Worm (Caenorhabditis elegans) whole organism, L3 larva: ENCODE data around the gene gpr-1.

Source experiments
- ZK546.5 ChIP-seq: sonication (generic microtip); optimal IDR thresholded peaks from 2 replicates; lab custom pipeline; 2017; ENCODE audit warnings: missing biosample characterization, missing genetic modification characterization
- aly-2 ChIP-seq: fragments of 150-350 bp; optimal IDR thresholded peaks from 2 replicates; lab custom pipeline; 2014; ENCODE audit warnings: missing biosample characterization, missing genetic modification characterization
- ama-1 ChIP-seq: fragments of 150-350 bp; optimal IDR thresholded peaks from 2 replicates; lab custom pipeline; 2018
- ceh-16 ChIP-seq: sonication (generic microtip); optimal IDR thresholded peaks from 2 replicates; lab custom pipeline; 2017; ENCODE audit warnings: missing biosample characterization, missing genetic modification characterization
- ceh-28 ChIP-seq: fragments of 150-350 bp; optimal IDR thresholded peaks from 2 replicates; lab custom pipeline; 2014; ENCODE audit warnings: missing biosample characterization, missing genetic modification reagents, missing genetic modification characterization
- ceh-9 ChIP-seq: sonication (generic microtip); optimal IDR thresholded peaks from 2 replicates; lab custom pipeline; 2018; ENCODE audit warnings: missing biosample characterization, missing genetic modification characterization
- daf-12 ChIP-seq: fragments of 150-350 bp; optimal IDR thresholded peaks from 2 replicates; lab custom pipeline; 2014; ENCODE audit warnings: missing biosample characterization, missing genetic modification reagents, missing genetic modification characterization
- egl-27 ChIP-seq: sonication (generic microtip); optimal IDR thresholded peaks from 4 replicates; lab custom pipeline; 2017; ENCODE audit warnings: missing biosample characterization, missing genetic modification reagents, missing genetic modification characterization
- elt-1 ChIP-seq: fragments of 150-350 bp; optimal IDR thresholded peaks from 2 replicates; lab custom pipeline; 2014; ENCODE audit warnings: missing biosample characterization, missing genetic modification characterization
- elt-2 ChIP-seq: sonication (generic microtip); optimal IDR thresholded peaks from 2 replicates; lab custom pipeline; 2016; ENCODE audit warnings: missing genetic modification reagents, mild to moderate bottlenecking, missing genetic modification characterization, missing compliant biosample characterization
- elt-3 ChIP-seq, 3 experiments: fragments of 150-350 bp in 1 of 3; sonication (generic microtip) in 2 of 3; optimal IDR thresholded peaks; 2 replicates in 2 of 3; 4 replicates in 1 of 3; lab custom pipeline; 2014 to 2017; ENCODE audit warnings: missing biosample characterization in 3 of 3, missing genetic modification characterization in 3 of 3
- eor-1 ChIP-seq, 2 experiments: fragments of 150-350 bp; optimal IDR thresholded peaks; 2 replicates each; lab custom pipeline; 2014 to 2018; ENCODE audit warnings: missing biosample characterization in 2 of 2, missing genetic modification characterization in 2 of 2
- fkh-10 ChIP-seq: sonication (generic microtip); optimal IDR thresholded peaks from 2 replicates; lab custom pipeline; 2017; ENCODE audit warnings: missing biosample characterization, missing genetic modification reagents, missing genetic modification characterization
- fkh-2 ChIP-seq: fragments of 150-350 bp; optimal IDR thresholded peaks from 2 replicates; lab custom pipeline; 2014; ENCODE audit warnings: missing biosample characterization, missing genetic modification reagents, missing genetic modification characterization
- fos-1 ChIP-seq: fragments of 150-350 bp; optimal IDR thresholded peaks from 2 replicates; lab custom pipeline; 2014; ENCODE audit warnings: missing biosample characterization, missing genetic modification characterization
- jun-1 ChIP-seq: fragments of 150-350 bp; optimal IDR thresholded peaks from 2 replicates; lab custom pipeline; 2014; ENCODE audit warnings: missing biosample characterization, missing genetic modification reagents, missing genetic modification characterization
- lin-15B ChIP-seq: fragments of 150-350 bp; optimal IDR thresholded peaks from 2 replicates; lab custom pipeline; 2014; ENCODE audit warnings: missing biosample characterization, missing genetic modification characterization
- lin-39 ChIP-seq: fragments of 150-350 bp; optimal IDR thresholded peaks from 2 replicates; lab custom pipeline; 2018; ENCODE audit warnings: missing biosample characterization, missing genetic modification reagents, missing genetic modification characterization
- lsy-12 ChIP-seq: sonication (generic microtip); optimal IDR thresholded peaks from 2 replicates; lab custom pipeline; 2016; ENCODE audit warnings: mild to moderate bottlenecking, missing genetic modification characterization, missing compliant biosample characterization
- mdl-1 ChIP-seq: fragments of 150-350 bp; optimal IDR thresholded peaks from 2 replicates; lab custom pipeline; 2014; ENCODE audit warnings: missing biosample characterization, missing genetic modification characterization
- mml-1 ChIP-seq: fragments of 150-350 bp; sonication (generic microtip); optimal IDR thresholded peaks from 3 replicates; lab custom pipeline; 2014; ENCODE audit warnings: missing biosample characterization, missing genetic modification characterization
- nfya-1 ChIP-seq: sonication (generic microtip); optimal IDR thresholded peaks from 2 replicates; lab custom pipeline; 2017; ENCODE audit warnings: missing genetic modification characterization, mild to moderate bottlenecking, missing compliant biosample characterization, antibody characterized with exemption, moderate library complexity; ENCODE audit not compliant: insufficient read depth
- nhr-11 ChIP-seq: fragments of 150-350 bp; optimal IDR thresholded peaks from 2 replicates; lab custom pipeline; 2014; ENCODE audit warnings: missing biosample characterization, missing genetic modification characterization
- nhr-12 ChIP-seq: fragments of 150-350 bp; optimal IDR thresholded peaks from 2 replicates; lab custom pipeline; 2014; ENCODE audit warnings: missing biosample characterization, missing genetic modification characterization
- nhr-23 ChIP-seq: fragments of 150-350 bp; optimal IDR thresholded peaks from 2 replicates; lab custom pipeline; 2014; ENCODE audit warnings: missing biosample characterization, missing genetic modification reagents, missing genetic modification characterization
- nhr-237 ChIP-seq: fragments of 150-350 bp; optimal IDR thresholded peaks from 2 replicates; lab custom pipeline; 2014; ENCODE audit warnings: missing biosample characterization, missing genetic modification characterization
- nhr-25 ChIP-seq: sonication (generic microtip); optimal IDR thresholded peaks from 2 replicates; lab custom pipeline; 2017; ENCODE audit warnings: missing biosample characterization, missing genetic modification characterization
- nhr-28 ChIP-seq: fragments of 150-350 bp; optimal IDR thresholded peaks from 2 replicates; lab custom pipeline; 2014; ENCODE audit warnings: missing biosample characterization, missing genetic modification characterization
- nhr-43 ChIP-seq: sonication (generic microtip); optimal IDR thresholded peaks from 2 replicates; lab custom pipeline; 2016; ENCODE audit warnings: mild to moderate bottlenecking, missing genetic modification characterization, missing compliant biosample characterization; ENCODE audit not compliant: poor library complexity, severe bottlenecking
- nhr-67 ChIP-seq: fragments of 150-350 bp; optimal IDR thresholded peaks from 2 replicates; lab custom pipeline; 2014; ENCODE audit warnings: missing biosample characterization, missing genetic modification characterization
- nhr-76 ChIP-seq: fragments of 150-350 bp; sonication (generic microtip); optimal IDR thresholded peaks from 5 replicates; lab custom pipeline; 2014; ENCODE audit warnings: missing biosample characterization, missing genetic modification characterization
- nhr-77 ChIP-seq: fragments of 150-350 bp; optimal IDR thresholded peaks from 2 replicates; lab custom pipeline; 2014; ENCODE audit warnings: missing biosample characterization, missing genetic modification characterization
- pha-4 ChIP-seq: fragments of 150-350 bp; optimal IDR thresholded peaks from 2 replicates; lab custom pipeline; 2014; ENCODE audit warnings: missing biosample characterization, missing genetic modification reagents, missing genetic modification characterization
- pqm-1 ChIP-seq: fragments of 150-350 bp; optimal IDR thresholded peaks from 2 replicates; lab custom pipeline; 2017; ENCODE audit warnings: missing biosample characterization, missing genetic modification characterization, inconsistent platforms
- sea-2 ChIP-seq: fragments of 150-350 bp; sonication (generic microtip); optimal IDR thresholded peaks from 4 replicates; lab custom pipeline; 2014; ENCODE audit warnings: missing biosample characterization, missing genetic modification reagents, missing genetic modification characterization
- skn-1 ChIP-seq: fragments of 150-350 bp; optimal IDR thresholded peaks from 2 replicates; lab custom pipeline; 2014; ENCODE audit warnings: missing biosample characterization, missing genetic modification characterization
- snpc-4 ChIP-seq: fragments of 150-350 bp; optimal IDR thresholded peaks from 2 replicates; lab custom pipeline; 2014; ENCODE audit warnings: missing biosample characterization, missing genetic modification characterization
- tbx-2 ChIP-seq: sonication (generic microtip); optimal IDR thresholded peaks from 2 replicates; lab custom pipeline; 2016; ENCODE audit warnings: mild to moderate bottlenecking, missing genetic modification characterization, missing compliant biosample characterization
- unc-39 ChIP-seq: sonication (generic microtip); optimal IDR thresholded peaks from 4 replicates; lab custom pipeline; 2017; ENCODE audit warnings: missing biosample characterization, missing genetic modification characterization
- unc-62 ChIP-seq: fragments of 150-350 bp; sonication (generic microtip); optimal IDR thresholded peaks from 4 replicates; lab custom pipeline; 2014; ENCODE audit warnings: missing biosample characterization, missing genetic modification reagents, missing genetic modification characterization
- zag-1 ChIP-seq: fragments of 150-350 bp; optimal IDR thresholded peaks from 2 replicates; lab custom pipeline; 2014; ENCODE audit warnings: missing biosample characterization, missing genetic modification characterization
- ztf-11 ChIP-seq: fragments of 150-350 bp; optimal IDR thresholded peaks from 2 replicates; lab custom pipeline; 2014; ENCODE audit warnings: missing biosample characterization, missing genetic modification characterization

gpr-1 gene

DNA sequence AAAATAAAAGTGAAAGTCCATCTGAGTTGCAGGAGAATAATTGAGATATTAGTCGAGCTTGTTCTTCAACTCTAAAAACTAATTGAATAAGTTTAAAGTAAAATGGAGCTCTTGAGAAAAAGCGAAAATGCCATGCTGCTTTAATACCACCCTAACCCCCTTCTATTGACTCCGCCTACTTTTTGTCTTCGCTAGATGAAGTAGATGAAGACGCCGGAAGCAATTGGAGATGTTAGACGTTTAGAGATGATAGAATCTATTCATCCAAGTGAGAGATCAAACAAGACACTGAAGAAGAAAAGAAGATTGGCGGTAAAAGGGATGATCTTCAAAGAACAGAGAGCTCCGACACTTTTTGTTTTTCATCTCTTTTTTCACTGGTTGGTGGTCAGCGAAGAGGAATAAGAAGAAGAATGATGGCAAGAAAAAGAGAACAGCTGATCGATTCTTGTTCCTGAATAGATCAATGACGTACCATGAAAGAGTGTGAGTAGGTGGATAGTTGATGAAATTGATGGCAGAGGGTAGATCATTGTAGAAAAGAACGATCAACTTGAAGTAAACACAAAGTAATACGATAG is 25.8 kb downstream of the gpr-1 start:
- TF ChIP-seq fkh-10 = no peak
- no peak for TF ChIP-seq fos-1
- no peak for TF ChIP-seq nhr-237
- TF ChIP-seq nhr-43 (tag; lab: Kevin White, UChicago) = peak; percentile 49
- TF ChIP-seq nhr-25 (tag; lab: Kevin White, UChicago) = peak; percentile 2
- no peak for TF ChIP-seq nhr-77 (tag; lab: Kevin White, UChicago)
- peak; percentile 24 for TF ChIP-seq lin-39
- TF ChIP-seq, all 47 proteins: peak for 3

- TF ChIP-seq nhr-28 (tag; lab: Kevin White, UChicago) (no peak), eor-1 (tag; optimal IDR thresholded peaks at IDR 0.05; lab: Kevin White, UChicago) (no peak), mml-1 (tag; lab: Kevin White, UChicago) (peak; percentile 71), nfya-1 (peak; percentile 5), nhr-76 (no peak), nhr-25 (tag; lab: Kevin White, UChicago) (peak; percentile 7), nhr-237 (no peak), elt-3 (tag; optimal IDR thresholded peaks at IDR 0.05; lab: Kevin White, UChicago) (no peak), egl-27 (tag; lab: Kevin White, UChicago) (no peak)
Measured at ce11 chrIII:8655412-8655811, 26.7 kb downstream of the gpr-1 start.

- TF ChIP-seq nhr-76 (no peak), pha-4 (tag; lab: Kevin White, UChicago) (no peak)
Measured at ce11 chrIII:8656055-8656454, 27.3 kb downstream of the gpr-1 start.

- TF ChIP-seq ceh-16 (tag; lab: Kevin White, UChicago) (no peak), aly-2 (no peak), nhr-77 (tag; lab: Kevin White, UChicago) (no peak), fkh-2 (tag; lab: Kevin White, UChicago) (no peak), ama-1 (lab: Kevin White, UChicago) (no peak), nhr-67 (tag; lab: Kevin White, UChicago) (no peak), elt-1 (tag; lab: Kevin White, UChicago) (no peak), nhr-43 (tag; lab: Kevin White, UChicago) (no peak), nhr-25 (tag; lab: Kevin White, UChicago) (no peak), nhr-11 (tag; lab: Kevin White, UChicago) (no peak), zag-1 (no peak), ceh-9 (tag; lab: Kevin White, UChicago) (no peak), mml-1 (tag; lab: Kevin White, UChicago) (no peak), ceh-28 (no peak), fos-1 (no peak), elt-2 (tag; lab: Kevin White, UChicago) (peak; percentile 98), nhr-12 (tag; lab: Kevin White, UChicago) (no peak), elt-3 (tag; optimal IDR thresholded peaks at IDR 0.05; lab: Kevin White, UChicago) (no peak), skn-1 (tag; lab: Kevin White, UChicago) (peak; percentile 48), tbx-2 (tag; lab: Kevin White, UChicago) (no peak), unc-62 (GFP tag; lab: Kevin White, UChicago) (no peak), ztf-11 (tag; lab: Kevin White, UChicago) (no peak), fkh-10 (no peak), pqm-1 (tag; lab: Kevin White, UChicago) (peak; percentile 99), nhr-76 (no peak), nhr-23 (tag; lab: Kevin White, UChicago) (no peak), mdl-1 (tag; lab: Kevin White, UChicago) (no peak), nhr-237 (no peak), ZK546.5 (no peak), unc-39 (tag; lab: Kevin White, UChicago) (no peak), lsy-12 (tag; lab: Kevin White, UChicago) (no peak), nhr-28 (tag; lab: Kevin White, UChicago) (no peak), eor-1 (tag; optimal IDR thresholded peaks at IDR 0.05; lab: Kevin White, UChicago) (no peak), lin-39 (no peak), jun-1 (tag; lab: Kevin White, UChicago) (peak; percentile 75), pha-4 (tag; lab: Kevin White, UChicago) (peak; percentile 70), sea-2 (GFP tag; lab: Kevin White, UChicago) (no peak), daf-12 (tag; lab: Kevin White, UChicago) (no peak), snpc-4 (tag; lab: Kevin White, UChicago) (no peak), nfya-1 (no peak), lin-15B (no peak)
Measured at ce11 chrIII:8656957-8657356, 28.2 kb downstream of the gpr-1 start.
